Worm (Caenorhabditis elegans) whole organism, L4 larva: ENCODE results near the gene R01H2.8.

ENCODE experiments used
- F49E8.2 ChIP-seq: sonication (generic microtip); optimal IDR thresholded peaks from 2 replicates; lab custom pipeline; 2016; ENCODE audit warnings: missing compliant biosample characterization, mild to moderate bottlenecking, missing genetic modification characterization, borderline replicate concordance
- ama-1 ChIP-seq: fragments of 150-350 bp; optimal IDR thresholded peaks from 2 replicates; lab custom pipeline; 2014; ENCODE audit warnings: inconsistent platforms, mixed read lengths
- daf-19 ChIP-seq: fragments of 200-800 bp; sonication (Bioruptor generic); conservative IDR thresholded peaks from 2 replicates; pipeline ENCODE4 v1.3.6; 2022; ENCODE audit warnings: missing genetic modification characterization, missing compliant biosample characterization
- dmd-9 ChIP-seq: fragments of 200-800 bp; sonication (Bioruptor generic); IDR thresholded peaks from 2 replicates; pipeline ENCODE4 v1.3.6; 2022; ENCODE audit warnings: missing genetic modification reagents, missing genetic modification characterization, missing compliant biosample characterization
- dpl-1 ChIP-seq: fragments of 150-350 bp; optimal IDR thresholded peaks from 2 replicates; lab custom pipeline; 2014; ENCODE audit warnings: missing biosample characterization, missing genetic modification reagents, missing genetic modification characterization
- lin-39 ChIP-seq: fragments of 150-350 bp; optimal IDR thresholded peaks from 2 replicates; lab custom pipeline; 2014; ENCODE audit warnings: missing biosample characterization, missing genetic modification reagents, missing genetic modification characterization
- mep-1 ChIP-seq: fragments of 150-350 bp; sonication (generic microtip); optimal IDR thresholded peaks from 3 replicates; lab custom pipeline; 2014; ENCODE audit warnings: missing biosample characterization, missing genetic modification characterization
- nhr-102 ChIP-seq: sonication (generic microtip); optimal IDR thresholded peaks from 2 replicates; lab custom pipeline; 2016; ENCODE audit warnings: mild to moderate bottlenecking, missing genetic modification characterization, moderate library complexity, missing compliant biosample characterization
- nhr-48 ChIP-seq: sonication (generic microtip); optimal IDR thresholded peaks from 2 replicates; lab custom pipeline; 2016; ENCODE audit warnings: mild to moderate bottlenecking, missing genetic modification characterization, missing compliant biosample characterization
- nhr-76 ChIP-seq: fragments of 150-350 bp; optimal IDR thresholded peaks from 2 replicates; lab custom pipeline; 2014; ENCODE audit warnings: missing biosample characterization, missing genetic modification characterization
- unc-130 ChIP-seq: sonication (generic microtip); optimal IDR thresholded peaks from 2 replicates; lab custom pipeline; 2016; ENCODE audit warnings: missing genetic modification reagents, missing genetic modification characterization, missing compliant biosample characterization
- zag-1 ChIP-seq: fragments of 150-350 bp; optimal IDR thresholded peaks from 2 replicates; lab custom pipeline; 2014; ENCODE audit warnings: missing biosample characterization, missing genetic modification characterization

ce11 chrIII:7080689-7081088 lies 11.8 kb downstream of the R01H2.8 start, which contains the start of gene ZK418.7:
- TF ChIP-seq dpl-1 (GFP tag; lab: Kevin White, UChicago) (no peak), nhr-102 (no peak), dmd-9 (GFP tag; lab: Robert Waterston, UW) (no peak), mep-1 (tag; lab: Kevin White, UChicago) (no peak), daf-19 (GFP tag; lab: Robert Waterston, UW) (no peak), unc-130 (GFP tag; lab: Kevin White, UChicago) (no peak), lin-39 (tag; lab: Kevin White, UChicago) (no peak), F49E8.2 (tag; lab: Kevin White, UChicago) (no peak), nhr-48 (tag; lab: Kevin White, UChicago) (no peak), zag-1 (tag; lab: Kevin White, UChicago) (no peak), ama-1 (lab: Kevin White, UChicago) (no peak), nhr-76 (tag; lab: Kevin White, UChicago) (no peak)
